Worm (Caenorhabditis elegans): ENCODE data around the gene F32H5.3.

The F32H5.3 gene

DNA sequence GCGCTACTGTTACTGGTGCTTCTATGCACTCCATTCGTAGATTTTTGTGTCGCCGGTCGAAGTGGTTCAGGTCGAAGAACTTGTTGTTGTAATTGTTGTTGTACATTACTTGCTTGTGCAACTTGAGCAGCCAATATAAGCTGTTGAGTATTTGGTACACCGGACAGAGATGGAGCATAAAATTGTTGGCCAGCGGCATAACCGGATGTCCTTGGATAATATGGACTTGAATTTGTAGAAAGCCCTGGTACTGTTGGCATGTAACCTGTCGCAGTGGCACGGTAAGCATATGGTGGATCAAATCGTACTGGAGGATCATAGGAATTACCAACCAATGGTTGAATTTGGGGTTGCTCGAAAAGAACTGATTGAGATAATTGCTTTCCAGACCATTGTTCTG, 29.8 kb downstream of the F32H5.3 start:
- TF ChIP-seq elt-1 (tag; optimal IDR thresholded peaks at IDR 0.05): no peak
- TF ChIP-seq nhr-6 (tag; optimal IDR thresholded peaks at IDR 0.05): no peak
- TF ChIP-seq ztf-4 (tag; optimal IDR thresholded peaks at IDR 0.05): no peak
- TF ChIP-seq nhr-23 (tag; optimal IDR thresholded peaks at IDR 0.05): no peak
- TF ChIP-seq C34F6.9 (tag; optimal IDR thresholded peaks at IDR 0.05): no peak
- TF ChIP-seq crh-2 (tag; optimal IDR thresholded peaks at IDR 0.05): no peak
- TF ChIP-seq ztf-1 (GFP tag; conservative IDR thresholded peaks at IDR 0.05): no peak
- TF ChIP-seq ceh-82 (tag; optimal IDR thresholded peaks at IDR 0.05): no peak
- no peak for TF ChIP-seq lsy-2 (tag; optimal IDR thresholded peaks at IDR 0.05)
- no peak for TF ChIP-seq snpc-4 (tag; optimal IDR thresholded peaks at IDR 0.05)
- no peak for TF ChIP-seq dmd-4 (tag; optimal IDR thresholded peaks at IDR 0.05)
- TF ChIP-seq skn-1 (tag; optimal IDR thresholded peaks at IDR 0.05): no peak

DNA sequence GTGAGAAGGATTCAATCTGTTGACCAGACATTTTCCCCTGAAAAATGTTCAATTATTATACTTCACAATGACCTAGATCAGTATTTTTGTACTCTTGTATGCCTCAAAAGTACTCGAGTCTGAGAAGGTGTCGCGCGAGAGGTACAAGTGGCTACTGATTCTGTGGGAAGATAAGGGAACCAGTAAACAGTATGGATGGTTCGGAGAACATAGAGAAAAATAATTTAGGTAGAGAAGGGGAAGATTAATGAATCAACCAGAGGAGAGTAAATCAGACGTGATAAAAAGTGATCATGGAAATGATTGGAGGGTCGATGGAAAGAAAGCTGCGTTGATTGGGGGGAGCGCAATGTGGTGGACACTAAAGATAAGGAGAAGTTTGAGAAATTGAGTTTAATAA, 30.3 kb downstream of the F32H5.3 start:
- TF ChIP-seq crh-2 (tag; optimal IDR thresholded peaks at IDR 0.05) (peak; percentile 0), nhr-12 (tag; optimal IDR thresholded peaks at IDR 0.05) (no peak), ceh-16 (tag; optimal IDR thresholded peaks at IDR 0.05) (peak; percentile 68), nhr-25 (tag; optimal IDR thresholded peaks at IDR 0.05) (peak; percentile 50), nhr-6 (tag; optimal IDR thresholded peaks at IDR 0.05) (no peak), mdl-1 (tag; optimal IDR thresholded peaks at IDR 0.05) (no peak), R02D3.7 (tag; optimal IDR thresholded peaks at IDR 0.05) (no peak), nhr-21 (tag; optimal IDR thresholded peaks at IDR 0.05) (peak; percentile 64), blmp-1 (tag; optimal IDR thresholded peaks at IDR 0.05; ENCODE audit: insufficient read depth) (no peak), sma-3 (GFP tag; optimal IDR thresholded peaks at IDR 0.05) (peak; percentile 74), egl-27 (tag; optimal IDR thresholded peaks at IDR 0.05) (peak; percentile 67), sma-9 (GFP tag; optimal IDR thresholded peaks at IDR 0.05) (peak; percentile 64), sma-9 (tag; optimal IDR thresholded peaks at IDR 0.05) (no peak), snpc-4 (tag; optimal IDR thresholded peaks at IDR 0.05) (no peak), alr-1 (tag; optimal IDR thresholded peaks at IDR 0.05) (no peak), lsy-2 (tag; optimal IDR thresholded peaks at IDR 0.05) (peak in 1 of 2 experiments; percentile 2), fos-1 (tag; optimal IDR thresholded peaks at IDR 0.05) (peak; percentile 38)

DNA sequence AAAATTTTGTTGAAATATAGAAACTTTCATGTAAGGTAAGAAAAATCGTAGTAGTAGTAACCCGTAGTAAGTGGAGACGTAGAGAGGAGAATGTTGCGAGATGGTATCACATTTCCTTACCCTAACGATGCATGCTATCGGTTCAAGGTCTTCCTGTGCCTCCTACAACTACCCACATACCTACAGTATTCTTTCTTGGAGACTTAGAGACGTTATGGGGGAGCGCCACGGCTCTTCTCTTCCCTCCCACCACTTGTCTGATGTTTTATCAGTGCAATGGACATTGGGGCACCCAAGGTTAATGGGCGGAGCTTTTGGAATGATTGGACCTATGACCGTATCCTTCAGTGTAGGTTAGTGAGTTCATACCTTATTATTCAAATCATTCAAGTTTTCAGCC, 31.8 kb downstream of the F32H5.3 start:
- TF ChIP-seq C34F6.9 (tag; optimal IDR thresholded peaks at IDR 0.05): no peak
- TF ChIP-seq gmeb-1 (tag; optimal IDR thresholded peaks at IDR 0.05): peak; percentile 17
- TF ChIP-seq nhr-10 (tag; optimal IDR thresholded peaks at IDR 0.05): no peak
- peak in 1 of 2 experiments; percentile 18 for TF ChIP-seq lsy-2 (tag; optimal IDR thresholded peaks at IDR 0.05)
- no peak for TF ChIP-seq Y55F3AM.14 (GFP tag; optimal IDR thresholded peaks at IDR 0.05)
- TF ChIP-seq ceh-16 (tag; optimal IDR thresholded peaks at IDR 0.05): peak; percentile 59
- peak; percentile 23 for TF ChIP-seq nhr-129 (tag; optimal IDR thresholded peaks at IDR 0.05)
- TF ChIP-seq egl-27 (tag; optimal IDR thresholded peaks at IDR 0.05): no peak
- TF ChIP-seq sma-3 (GFP tag; optimal IDR thresholded peaks at IDR 0.05): peak; percentile 7
- TF ChIP-seq sma-9 (GFP tag; optimal IDR thresholded peaks at IDR 0.05): peak; percentile 71
- TF ChIP-seq sma-9 (tag; optimal IDR thresholded peaks at IDR 0.05): no peak
- no peak for TF ChIP-seq ztf-11 (tag; optimal IDR thresholded peaks at IDR 0.05)
- no peak for TF ChIP-seq ztf-1 (GFP tag; conservative IDR thresholded peaks at IDR 0.05)
- peak; percentile 1 for TF ChIP-seq fos-1 (tag; optimal IDR thresholded peaks at IDR 0.05)

DNA sequence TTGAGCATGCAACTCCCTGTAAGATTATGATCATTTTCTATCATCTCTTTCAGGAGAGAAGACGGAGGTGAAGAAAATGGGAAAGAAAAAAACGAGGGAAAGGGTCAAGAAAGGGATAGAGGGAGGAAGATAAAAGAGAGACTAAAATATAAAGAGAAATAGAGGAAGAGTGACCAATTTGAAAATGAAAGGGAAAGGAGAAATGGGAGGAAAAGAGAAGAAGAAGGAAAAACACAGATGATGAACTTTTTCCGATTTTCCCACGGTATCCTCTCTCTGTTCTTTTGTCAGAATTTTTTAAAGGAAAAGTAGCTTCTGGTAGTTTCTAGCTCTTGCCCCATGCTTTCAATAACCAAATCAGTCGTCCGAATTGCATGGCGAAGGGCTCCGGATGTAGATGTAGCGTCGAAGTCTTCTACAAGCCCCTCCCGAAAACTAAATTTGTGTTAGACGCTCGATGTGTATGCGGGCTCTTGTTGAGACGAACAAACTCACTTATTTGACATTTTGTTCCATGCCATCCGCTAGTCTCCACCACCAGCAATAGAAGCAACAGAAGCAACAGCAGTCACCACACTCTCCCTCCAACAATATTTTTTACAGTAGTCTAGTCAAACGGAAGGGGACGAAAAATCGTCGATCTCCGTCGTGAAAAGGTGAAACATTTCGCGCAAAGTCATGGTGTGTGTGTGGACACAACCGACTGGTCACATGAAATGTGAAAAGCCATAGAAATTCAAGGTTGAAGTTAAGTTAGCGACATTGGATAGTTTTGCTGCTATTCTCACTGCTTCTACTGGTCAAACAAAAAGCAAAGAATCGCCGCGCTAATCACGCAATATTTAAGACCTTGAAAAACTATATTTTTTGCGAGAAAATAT, 32.5 kb downstream of the F32H5.3 start, which contains the start of gene somi-1:
somi-1 (minus strand) TSS at position 18 of the 881 bp plus-strand sequence.
- TF ChIP-seq ztf-1 (GFP tag; conservative IDR thresholded peaks at IDR 0.05) (no peak), R02D3.7 (tag; optimal IDR thresholded peaks at IDR 0.05) (no peak), unc-39 (tag; optimal IDR thresholded peaks at IDR 0.05) (no peak), lin-13 (GFP tag; optimal IDR thresholded peaks at IDR 0.05) (peak; percentile 1), aly-2 (tag; optimal IDR thresholded peaks at IDR 0.05) (no peak), peb-1 (tag; optimal IDR thresholded peaks at IDR 0.05) (no peak), nhr-21 (tag; optimal IDR thresholded peaks at IDR 0.05) (peak; percentile 28), ama-1 (optimal IDR thresholded peaks at IDR 0.05) (no peak), nhr-12 (tag; optimal IDR thresholded peaks at IDR 0.05) (no peak), ZK546.5 (tag; optimal IDR thresholded peaks at IDR 0.05) (no peak), egl-27 (tag; optimal IDR thresholded peaks at IDR 0.05) (peak; percentile 56), sma-3 (GFP tag; optimal IDR thresholded peaks at IDR 0.05) (no peak), C34F6.9 (tag; optimal IDR thresholded peaks at IDR 0.05) (peak; percentile 15), skn-1 (tag; optimal IDR thresholded peaks at IDR 0.05) (no peak), nhr-6 (tag; optimal IDR thresholded peaks at IDR 0.05) (no peak), nhr-11 (tag; optimal IDR thresholded peaks at IDR 0.05) (no peak), crh-2 (tag; optimal IDR thresholded peaks at IDR 0.05) (no peak), lin-11 (tag; optimal IDR thresholded peaks at IDR 0.05) (no peak), unc-55 (GFP tag; optimal IDR thresholded peaks at IDR 0.05) (no peak), F13H6.1 (tag; optimal IDR thresholded peaks at IDR 0.05) (peak; percentile 32), mdl-1 (tag; optimal IDR thresholded peaks at IDR 0.05) (no peak), mbf-1 (tag; optimal IDR thresholded peaks at IDR 0.05) (no peak), elt-3 (tag; optimal IDR thresholded peaks at IDR 0.05) (no peak), nhr-77 (tag; optimal IDR thresholded peaks at IDR 0.05) (no peak), gmeb-1 (tag; optimal IDR thresholded peaks at IDR 0.05) (no peak), Y55F3AM.14 (GFP tag; optimal IDR thresholded peaks at IDR 0.05) (no peak), mab-5 (tag; optimal IDR thresholded peaks at IDR 0.05) (no peak), ztf-11 (tag; optimal IDR thresholded peaks at IDR 0.05) (no peak), unc-62 (GFP tag; optimal IDR thresholded peaks at IDR 0.05) (no peak)
